Worm (Caenorhabditis elegans) whole organism, mixed stage, embryonic: Measurements from ENCODE around the gene marc-5.

Experiments
- M03D4.4 ChIP-seq: sonication (generic microtip); optimal IDR thresholded peaks from 2 replicates; lab custom pipeline; 2017; ENCODE audit warnings: mild to moderate bottlenecking, missing genetic modification characterization, missing compliant biosample characterization
- bed-3 ChIP-seq: fragments of 200-800 bp; sonication (Bioruptor generic); optimal IDR thresholded peaks from 3 replicates; lab custom pipeline; 2018; ENCODE audit warnings: mild to moderate bottlenecking, missing genetic modification characterization, moderate library complexity, missing compliant biosample characterization
- blmp-1 ChIP-seq: fragments of 150-350 bp; optimal IDR thresholded peaks from 2 replicates; lab custom pipeline; 2014; ENCODE audit warnings: missing biosample characterization, missing genetic modification characterization
- ceh-39 ChIP-seq: fragments of 150-350 bp; optimal IDR thresholded peaks from 2 replicates; lab custom pipeline; 2014; ENCODE audit warnings: missing biosample characterization, missing genetic modification characterization
- ceh-43 ChIP-seq: fragments of 200-800 bp; sonication (Bioruptor generic); optimal IDR thresholded peaks from 2 replicates; lab custom pipeline; 2018; ENCODE audit warnings: mild to moderate bottlenecking, missing genetic modification characterization, moderate library complexity, missing compliant biosample characterization
- ceh-83 ChIP-seq: fragments of 200-800 bp; sonication (Bioruptor generic); optimal IDR thresholded peaks from 2 replicates; lab custom pipeline; 2018; ENCODE audit warnings: mild to moderate bottlenecking, missing genetic modification characterization, missing compliant biosample characterization
- cnd-1 ChIP-seq: fragments of 200-800 bp; sonication (Bioruptor generic); optimal IDR thresholded peaks from 2 replicates; lab custom pipeline; 2018; ENCODE audit warnings: mild to moderate bottlenecking, missing genetic modification characterization, missing compliant biosample characterization
- drap-1 ChIP-seq: fragments of 200-800 bp; sonication (Bioruptor generic); optimal IDR thresholded peaks from 3 replicates; lab custom pipeline; 2018; ENCODE audit warnings: mild to moderate bottlenecking, missing genetic modification characterization, missing compliant biosample characterization
- elt-3 ChIP-seq: fragments of 150-350 bp; optimal IDR thresholded peaks from 2 replicates; lab custom pipeline; 2014; ENCODE audit warnings: missing biosample characterization, missing genetic modification characterization
- flh-1 ChIP-seq: fragments of 200-800 bp; sonication (Bioruptor generic); optimal IDR thresholded peaks from 2 replicates; lab custom pipeline; 2018; ENCODE audit warnings: mild to moderate bottlenecking, missing genetic modification characterization, moderate library complexity, missing compliant biosample characterization
- ham-2 ChIP-seq: fragments of 200-800 bp; sonication (Bioruptor generic); optimal IDR thresholded peaks from 2 replicates; lab custom pipeline; 2018; ENCODE audit warnings: mild to moderate bottlenecking, missing genetic modification characterization, missing compliant biosample characterization
- hlh-1 ChIP-seq: fragments of 150-350 bp; optimal IDR thresholded peaks from 2 replicates; lab custom pipeline; 2014; ENCODE audit warnings: missing biosample characterization, missing genetic modification reagents, missing genetic modification characterization
- lin-13 ChIP-seq: fragments of 150-350 bp; optimal IDR thresholded peaks from 2 replicates; lab custom pipeline; 2014; ENCODE audit warnings: missing biosample characterization, missing genetic modification characterization
- lin-32 ChIP-seq: fragments of 200-800 bp; sonication (Bioruptor generic); optimal IDR thresholded peaks from 2 replicates; lab custom pipeline; 2018; ENCODE audit warnings: mild to moderate bottlenecking, missing genetic modification characterization, missing compliant biosample characterization
- lsy-2 ChIP-seq: fragments of 150-350 bp; optimal IDR thresholded peaks from 2 replicates; lab custom pipeline; 2014; ENCODE audit warnings: missing biosample characterization, missing genetic modification characterization
- mab-5 ChIP-seq: fragments of 150-350 bp; optimal IDR thresholded peaks from 2 replicates; lab custom pipeline; 2014; ENCODE audit warnings: missing biosample characterization, missing genetic modification characterization
- mep-1 ChIP-seq: fragments of 150-350 bp; optimal IDR thresholded peaks from 2 replicates; lab custom pipeline; 2017; ENCODE audit warnings: missing biosample characterization, missing genetic modification reagents, missing genetic modification characterization, inconsistent platforms
- mls-2 ChIP-seq: sonication (generic microtip); optimal IDR thresholded peaks from 2 replicates; lab custom pipeline; 2016; ENCODE audit warnings: mild to moderate bottlenecking, missing genetic modification characterization, moderate library complexity, missing compliant biosample characterization
- nhr-12 ChIP-seq: fragments of 150-350 bp; optimal IDR thresholded peaks from 2 replicates; lab custom pipeline; 2014; ENCODE audit warnings: missing biosample characterization, missing genetic modification characterization
- nhr-237 ChIP-seq: fragments of 150-350 bp; optimal IDR thresholded peaks from 2 replicates; lab custom pipeline; 2014; ENCODE audit warnings: missing biosample characterization, missing genetic modification characterization
- nhr-28 ChIP-seq: fragments of 150-350 bp; optimal IDR thresholded peaks from 2 replicates; lab custom pipeline; 2014; ENCODE audit warnings: missing biosample characterization, missing genetic modification characterization
- nhr-76 ChIP-seq: sonication (generic microtip); optimal IDR thresholded peaks from 2 replicates; lab custom pipeline; 2017; ENCODE audit warnings: missing biosample characterization, missing genetic modification characterization
- pha-4 ChIP-seq: fragments of 150-350 bp; optimal IDR thresholded peaks from 2 replicates; lab custom pipeline; 2018; ENCODE audit warnings: missing biosample characterization, missing genetic modification reagents, missing genetic modification characterization
- sem-2 ChIP-seq: fragments of 200-800 bp; sonication (Bioruptor generic); optimal IDR thresholded peaks from 2 replicates; lab custom pipeline; 2018; ENCODE audit warnings: mild to moderate bottlenecking, missing genetic modification characterization, missing compliant biosample characterization
- sptf-1 ChIP-seq: sonication (generic microtip); optimal IDR thresholded peaks from 2 replicates; lab custom pipeline; 2017; ENCODE audit warnings: mild to moderate bottlenecking, missing genetic modification characterization, moderate library complexity, missing compliant biosample characterization
- tbx-8 ChIP-seq: fragments of 200-800 bp; sonication (Bioruptor generic); optimal IDR thresholded peaks from 2 replicates; lab custom pipeline; 2018; ENCODE audit warnings: mild to moderate bottlenecking, missing genetic modification characterization, moderate library complexity, missing compliant biosample characterization
- unc-120 ChIP-seq: sonication (generic microtip); optimal IDR thresholded peaks from 2 replicates; lab custom pipeline; 2017; ENCODE audit warnings: missing genetic modification characterization, missing compliant biosample characterization; ENCODE audit not compliant: poor library complexity, severe bottlenecking
- unc-39 ChIP-seq: fragments of 150-350 bp; optimal IDR thresholded peaks from 2 replicates; lab custom pipeline; 2014; ENCODE audit warnings: missing biosample characterization, missing genetic modification characterization
- unc-62 ChIP-seq: fragments of 150-350 bp; optimal IDR thresholded peaks from 2 replicates; lab custom pipeline; 2014; ENCODE audit warnings: missing biosample characterization, missing genetic modification reagents, missing genetic modification characterization
- ztf-11 ChIP-seq: fragments of 150-350 bp; optimal IDR thresholded peaks from 2 replicates; lab custom pipeline; 2014; ENCODE audit warnings: missing biosample characterization, missing genetic modification characterization

Gene marc-5

ce11 chrII:12379430-12379829, at the start of gene marc-5:
Gene marc-5 (minus strand): TSS chrII:12379530.
- TF ChIP-seq mab-5 (tag; lab: Kevin White, UChicago) (no peak), unc-39 (no peak), drap-1 (GFP tag; lab: Kevin White, UChicago) (no peak), blmp-1 (tag; lab: Kevin White, UChicago) (no peak), unc-120 (no peak)

- TF ChIP-seq M03D4.4 (tag; lab: Kevin White, UChicago) (no peak), drap-1 (GFP tag; lab: Kevin White, UChicago) (no peak), lin-32 (GFP tag; lab: Kevin White, UChicago) (no peak), ceh-39 (no peak), ceh-83 (no peak), nhr-28 (tag; lab: Kevin White, UChicago) (no peak), mls-2 (tag; lab: Kevin White, UChicago) (no peak), pha-4 (tag; lab: Kevin White, UChicago) (no peak)
These were observed 46.4 kb upstream of the marc-5 start, which contains the start of gene daf-22 for ce11 chrII:12425644-12426222. Gene daf-22 (minus strand): TSS chrII:12425694.

ce11 chrII:12420486-12420885, 41.2 kb upstream of the marc-5 start, which contains the start of gene sre-26:
Gene sre-26 (minus strand): TSS chrII:12420586.
- TF ChIP-seq mep-1 (tag; lab: Kevin White, UChicago) (no peak), elt-3 (no peak), nhr-76 (tag; lab: Kevin White, UChicago) (no peak), hlh-1 (tag; lab: Kevin White, UChicago) (no peak), ham-2 (GFP tag; lab: Kevin White, UChicago) (no peak), nhr-237 (tag; lab: Kevin White, UChicago) (no peak), lin-32 (GFP tag; lab: Kevin White, UChicago) (no peak), mls-2 (tag; lab: Kevin White, UChicago) (no peak), ceh-43 (GFP tag; lab: Kevin White, UChicago) (no peak), ztf-11 (tag; lab: Kevin White, UChicago) (no peak)
- TF ChIP-seq, all 35 proteins: peak for 0

DNA sequence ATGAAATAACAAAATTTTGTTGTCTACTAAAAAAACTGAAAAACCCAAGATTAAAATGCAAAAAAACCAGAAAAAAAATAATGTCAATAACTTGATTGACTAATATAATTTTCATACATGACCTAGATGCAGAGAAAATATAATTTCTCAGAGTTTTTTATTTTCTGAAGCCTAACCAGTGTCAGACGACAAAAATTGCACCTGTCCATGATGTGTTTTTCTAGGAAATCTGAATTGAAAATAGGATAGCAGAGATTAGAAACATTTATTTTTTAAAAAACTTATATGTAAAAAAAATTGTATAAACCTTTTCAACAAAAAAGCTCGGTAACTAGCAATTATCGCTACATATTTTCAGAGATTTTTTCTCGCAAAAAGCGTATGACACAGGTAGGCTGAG, 38.7 kb upstream of the marc-5 start:
- TF ChIP-seq hlh-1 (tag; lab: Kevin White, UChicago), result no peak
- TF ChIP-seq bed-3 (GFP tag; lab: Kevin White, UChicago), result no peak
- TF ChIP-seq mep-1 (tag; lab: Kevin White, UChicago), result no peak
- TF ChIP-seq cnd-1 (tag; lab: Kevin White, UChicago), result no peak
- TF ChIP-seq lin-13, result no peak
- TF ChIP-seq unc-120, result no peak
- TF ChIP-seq mab-5 (tag; lab: Kevin White, UChicago), result no peak
- TF ChIP-seq tbx-8 (GFP tag; lab: Kevin White, UChicago), result no peak
- no peak for TF ChIP-seq nhr-237 (tag; lab: Kevin White, UChicago)
- no peak for TF ChIP-seq ztf-11 (tag; lab: Kevin White, UChicago)

- TF ChIP-seq unc-62, result no peak
- no peak for TF ChIP-seq bed-3 (GFP tag; lab: Kevin White, UChicago)
- no peak for TF ChIP-seq nhr-12
- TF ChIP-seq sptf-1 (tag; lab: Kevin White, UChicago), result no peak
- no peak for TF ChIP-seq nhr-237 (tag; lab: Kevin White, UChicago)
These were observed 38.2 kb upstream of the marc-5 start, which contains the start of gene sre-27 for ce11 chrII:12417514-12417913. Gene sre-27 (minus strand): TSS chrII:12417614.

DNA sequence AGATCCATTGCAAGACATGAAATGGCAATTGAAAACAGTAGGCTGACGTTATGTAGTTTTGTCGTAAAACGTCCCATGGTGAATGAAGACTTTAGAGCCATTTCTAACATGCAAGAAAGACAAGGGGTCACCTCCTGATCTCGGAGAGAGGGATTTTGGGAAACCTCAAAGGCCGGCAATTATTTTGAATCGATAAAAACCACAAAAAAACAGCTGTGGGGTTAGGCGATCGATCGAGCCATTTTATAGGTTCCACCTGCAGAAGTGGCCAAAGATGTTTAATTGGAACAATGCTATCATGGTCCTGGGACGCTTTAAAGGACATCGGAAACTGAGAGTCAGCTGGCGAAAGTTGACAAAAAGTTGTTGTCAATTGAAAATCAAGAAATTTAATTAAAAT, 35.5 kb upstream of the marc-5 start, which contains the start of gene Y57A10C.11:
Gene Y57A10C.11 (minus strand): TSS at position 101 of the 400 bp plus-strand sequence.
- TF ChIP-seq pha-4 (tag; lab: Kevin White, UChicago) (no peak), flh-1 (GFP tag; lab: Kevin White, UChicago) (no peak), elt-3 (no peak), mls-2 (tag; lab: Kevin White, UChicago) (no peak), drap-1 (GFP tag; lab: Kevin White, UChicago) (no peak), blmp-1 (tag; lab: Kevin White, UChicago) (no peak), lsy-2 (tag; lab: Kevin White, UChicago) (no peak), sem-2 (GFP tag; lab: Kevin White, UChicago) (no peak), unc-120 (no peak), hlh-1 (tag; lab: Kevin White, UChicago) (no peak), ceh-39 (no peak), ztf-11 (tag; lab: Kevin White, UChicago) (no peak), cnd-1 (tag; lab: Kevin White, UChicago) (no peak), nhr-12 (no peak)
